Fruit fly (Drosophila melanogaster): Measurements from ENCODE around the gene RpS26.

- TF ChIP-seq psq (optimal IDR thresholded peaks at IDR 0.05): no peak
- no peak for TF ChIP-seq EcR (GFP tag; optimal IDR thresholded peaks at IDR 0.05)
- no peak for TF ChIP-seq Dll (optimal IDR thresholded peaks at IDR 0.05)
- no peak for TF ChIP-seq usp (GFP tag; optimal IDR thresholded peaks at IDR 0.05)
- TF ChIP-seq pan (optimal IDR thresholded peaks at IDR 0.05): no peak
- TF ChIP-seq CG8478 (optimal IDR thresholded peaks at IDR 0.05): no peak
These were observed 38.7 kb upstream of the RpS26 start for dm6 chr2L:18481746-18482145.

All from whole organism.